Fruit fly (Drosophila melanogaster): ENCODE data around the gene nSyb.
A peak's percentile ranks its signal among the peaks of the same experiment; 100 is the strongest.

nSyb gene

DNA sequence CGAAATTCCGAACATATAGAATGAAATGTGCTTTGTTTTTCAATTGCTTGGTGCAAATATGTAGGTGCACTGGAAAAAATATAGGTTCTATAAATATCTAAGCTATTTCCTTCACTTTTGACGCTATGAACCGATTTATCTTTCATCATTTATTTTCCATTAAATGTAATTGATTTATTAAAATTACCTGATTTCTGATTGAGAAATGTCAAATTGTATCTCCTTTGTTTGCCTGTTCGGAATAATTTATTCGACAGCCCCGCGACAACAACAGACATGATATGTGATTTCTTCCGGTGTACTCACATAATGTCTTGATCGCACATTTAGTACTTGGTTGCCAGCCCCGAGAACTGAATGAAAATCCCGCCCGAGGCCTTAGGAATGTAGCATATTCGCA lies 27.9 kb downstream of the nSyb start (continued):
- TF ChIP-seq CG3032 (tag; optimal IDR thresholded peaks at IDR 0.05) (no peak), CG32006 (GFP tag; optimal IDR thresholded peaks at IDR 0.05) (peak; percentile 38), Hr38 (GFP tag; optimal IDR thresholded peaks at IDR 0.05) (no peak), Sox14 (GFP tag; optimal IDR thresholded peaks at IDR 0.05) (peak; percentile 9), Eip75B (GFP tag; optimal IDR thresholded peaks at IDR 0.05) (no peak), dac (GFP tag; optimal IDR thresholded peaks at IDR 0.05) (no peak), CG6792 (GFP tag; optimal IDR thresholded peaks at IDR 0.05) (no peak), Eip93F (GFP tag; optimal IDR thresholded peaks at IDR 0.05) (no peak), CG8319 (GFP tag; optimal IDR thresholded peaks at IDR 0.05) (no peak), Sox15 (GFP tag; optimal IDR thresholded peaks at IDR 0.05) (no peak), CG11902 (GFP tag; optimal IDR thresholded peaks at IDR 0.05) (no peak), topi (GFP tag; optimal IDR thresholded peaks at IDR 0.05) (no peak), Lpt (GFP tag; optimal IDR thresholded peaks at IDR 0.05) (peak; percentile 23), spab (GFP tag; optimal IDR thresholded peaks at IDR 0.05) (no peak), dsx (GFP tag; optimal IDR thresholded peaks at IDR 0.05; ENCODE audit: poor library complexity, severe bottlenecking) (peak; percentile 38), CG15336 (GFP tag; IDR thresholded peaks at IDR 0.05) (peak; percentile 46; the same call in 1 of the 2 replicates), achi (GFP tag; optimal IDR thresholded peaks at IDR 0.05) (peak; percentile 20), lz (GFP tag; optimal IDR thresholded peaks at IDR 0.05) (no peak), CG34406 (GFP tag; optimal IDR thresholded peaks at IDR 0.05) (no peak), OdsH (GFP tag; optimal IDR thresholded peaks at IDR 0.05) (no peak), CG4318 (GFP tag; optimal IDR thresholded peaks at IDR 0.05) (no peak), CG1621 (tag; optimal IDR thresholded peaks at IDR 0.05) (no peak)

DNA sequence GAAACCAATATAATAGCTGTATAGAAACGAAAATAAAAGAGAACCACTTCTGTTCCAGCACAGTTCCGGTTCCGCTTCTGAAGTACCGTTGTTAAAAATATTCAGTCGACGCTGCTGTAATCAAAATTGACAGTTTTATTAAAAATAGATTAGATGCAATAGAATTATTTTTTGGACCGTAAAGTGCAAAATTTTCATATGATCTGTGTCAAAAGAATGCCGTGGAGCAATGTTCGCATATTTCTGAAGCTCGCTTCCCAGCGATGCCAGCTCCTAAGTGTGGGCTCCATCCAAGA lies 34.8 kb downstream of the nSyb start, which contains the start of the genes CG18170 and CG33791:
TSS of gene CG18170 (plus strand) at position 122 of the 296 bp plus-strand sequence.
TSS of gene CG33791 (plus strand) at position 122 of the 296 bp plus-strand sequence.
- TF ChIP-seq Sox102F (GFP tag; optimal IDR thresholded peaks at IDR 0.05) (no peak), Sox15 (GFP tag; optimal IDR thresholded peaks at IDR 0.05) (no peak), CG4318 (GFP tag; optimal IDR thresholded peaks at IDR 0.05) (no peak), CG11294 (GFP tag; IDR thresholded peaks at IDR 0.05) (no peak), achi (GFP tag; optimal IDR thresholded peaks at IDR 0.05) (no peak), Hr38 (GFP tag; optimal IDR thresholded peaks at IDR 0.05) (no peak), CG16779 (tag; optimal IDR thresholded peaks at IDR 0.05) (no peak), Hr39 (GFP tag; optimal IDR thresholded peaks at IDR 0.05) (no peak), CG6163 (GFP tag; IDR thresholded peaks at IDR 0.05) (no peak), Ets21C (GFP tag; optimal IDR thresholded peaks at IDR 0.05) (no peak), CG6792 (GFP tag; optimal IDR thresholded peaks at IDR 0.05) (no peak), CG6276 (GFP tag; optimal IDR thresholded peaks at IDR 0.05) (no peak)

DNA sequence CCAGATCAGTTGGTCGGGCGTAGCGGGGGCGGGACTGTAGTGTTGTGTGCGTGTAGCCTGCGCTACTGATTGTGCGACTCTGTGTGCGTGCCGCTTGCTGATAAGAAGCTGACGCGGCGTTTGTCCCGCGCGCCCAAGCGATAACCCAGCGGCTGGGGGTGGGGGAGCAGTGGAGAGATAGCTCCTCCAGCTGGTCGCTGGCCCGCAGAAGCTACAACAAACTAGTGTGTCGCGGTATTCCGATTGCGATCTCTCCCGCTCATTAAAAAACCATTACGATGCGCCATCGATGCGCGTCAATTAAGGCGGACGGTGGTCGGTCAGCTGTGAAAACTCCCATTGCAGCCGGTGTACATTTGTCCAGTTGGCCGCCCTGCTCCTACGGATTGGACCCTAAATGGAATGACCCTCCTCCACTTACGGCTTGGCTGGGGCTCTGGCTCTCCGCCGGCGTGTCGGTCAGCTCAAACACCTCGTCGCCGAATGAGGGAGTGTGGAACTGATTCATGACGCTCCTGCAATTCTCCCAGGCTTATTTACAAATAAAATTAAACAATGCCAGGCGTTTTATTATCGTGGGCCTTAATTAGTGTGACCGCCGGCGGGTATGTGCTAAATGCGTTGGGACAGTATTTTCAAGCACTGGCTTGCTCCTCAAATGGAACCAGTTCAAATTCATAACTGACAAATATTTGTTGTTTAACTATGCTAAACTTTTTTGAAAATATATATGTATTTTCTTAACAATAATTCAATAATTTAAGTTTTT lies 35.3 kb downstream of the nSyb start, which contains the start of gene CG12104:
TSS of gene CG12104 (minus strand) at position 611 of the 769 bp plus-strand sequence.
- TF ChIP-seq Ets21C (GFP tag; optimal IDR thresholded peaks at IDR 0.05) (no peak), CG10631 (GFP tag; optimal IDR thresholded peaks at IDR 0.05) (no peak), CG31627 (GFP tag; optimal IDR thresholded peaks at IDR 0.05) (no peak), Hr4 (GFP tag; optimal IDR thresholded peaks at IDR 0.05) (no peak), CG15336 (GFP tag; IDR thresholded peaks at IDR 0.05) (no peak), Eip78C (GFP tag) (peak; percentile 64), svp (GFP tag) (peak; percentile 99), CG3919 (GFP tag; optimal IDR thresholded peaks at IDR 0.05) (no peak), topi (GFP tag; optimal IDR thresholded peaks at IDR 0.05) (no peak), CG7368 (GFP tag; optimal IDR thresholded peaks at IDR 0.05) (no peak), lz (GFP tag; optimal IDR thresholded peaks at IDR 0.05) (no peak), CG6163 (GFP tag; IDR thresholded peaks at IDR 0.05) (0 out of 3 replicates have a peak, but pooled peaks have one; percentile 24), dac (GFP tag; optimal IDR thresholded peaks at IDR 0.05) (no peak), eg (GFP tag; IDR thresholded peaks at IDR 0.05) (0 out of 3 replicates have a peak, but pooled peaks have one; percentile 30), fkh (GFP tag; optimal IDR thresholded peaks at IDR 0.05) (peak; percentile 77), cyc (GFP tag; optimal IDR thresholded peaks at IDR 0.05) (no peak), Sox102F (GFP tag; optimal IDR thresholded peaks at IDR 0.05) (no peak), Hr39 (GFP tag; optimal IDR thresholded peaks at IDR 0.05) (no peak), Lpt (GFP tag; optimal IDR thresholded peaks at IDR 0.05) (no peak), ss (GFP tag; optimal IDR thresholded peaks at IDR 0.05) (peak in 1 of 2 experiments; percentile 2), CG8119 (GFP tag; IDR thresholded peaks at IDR 0.05) (no peak), Eip93F (GFP tag; optimal IDR thresholded peaks at IDR 0.05) (no peak), fd85E (GFP tag; optimal IDR thresholded peaks at IDR 0.05) (no peak), achi (GFP tag; optimal IDR thresholded peaks at IDR 0.05) (no peak), CG10669 (GFP tag; optimal IDR thresholded peaks at IDR 0.05) (no peak), Sox14 (GFP tag; optimal IDR thresholded peaks at IDR 0.05) (no peak), CG11294 (GFP tag; IDR thresholded peaks at IDR 0.05) (no peak)

Data from whole organism, prepupa.